Worm (Caenorhabditis elegans): ENCODE results near the gene C16D9.8.

Gene C16D9.8

DNA sequence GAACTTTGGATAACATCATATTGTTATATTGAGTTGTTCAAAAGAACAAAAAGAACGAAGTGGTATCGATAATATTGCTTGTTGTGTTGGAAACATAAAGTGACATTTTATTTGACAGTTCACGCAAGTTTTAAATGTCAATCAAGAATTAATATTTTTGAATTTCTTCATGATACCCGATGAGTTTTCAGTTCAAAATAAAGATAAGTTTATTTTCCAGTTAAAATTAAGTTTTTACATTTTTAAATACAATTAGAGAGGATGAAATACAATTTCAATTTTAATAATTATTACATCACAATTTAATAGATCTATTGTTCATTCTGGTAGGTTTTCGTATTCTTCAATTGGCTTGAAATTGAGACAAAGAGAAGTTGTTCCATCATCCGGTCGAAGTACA is 34.1 kb upstream of the C16D9.8 start, which contains the start of gene W02D7.4:
W02D7.4 (minus strand) TSS at position 101 of the 400 bp plus-strand sequence.
- TF ChIP-seq K02D7.2 (tag; optimal IDR thresholded peaks at IDR 0.05) (no peak), ref-2 (tag; optimal IDR thresholded peaks at IDR 0.05) (no peak), nfya-1 (tag; optimal IDR thresholded peaks at IDR 0.05) (no peak), gmeb-2 (tag; optimal IDR thresholded peaks at IDR 0.05) (no peak), nhr-232 (tag; optimal IDR thresholded peaks at IDR 0.05) (no peak)

DNA sequence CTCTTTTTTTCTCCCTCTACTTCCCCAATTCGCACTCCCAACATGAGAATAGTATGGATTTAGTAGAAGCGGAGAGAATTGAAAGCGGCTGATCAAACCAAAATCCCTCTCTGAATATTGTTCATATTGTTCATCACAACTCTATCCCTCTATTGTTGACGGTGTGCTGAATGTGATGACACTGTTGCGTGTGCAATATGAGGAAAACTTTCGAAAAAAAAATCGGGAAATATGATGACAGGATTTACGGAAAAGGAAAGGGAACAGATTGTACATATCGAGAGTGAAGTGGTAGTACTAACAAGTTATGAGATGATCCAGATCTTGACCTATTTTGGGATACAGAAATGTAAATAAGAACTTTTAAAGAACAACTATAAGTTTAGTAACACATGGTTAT is 32.5 kb upstream of the C16D9.8 start, which contains the start of gene smex-1:
smex-1 (minus strand) TSS at position 101 of the 400 bp plus-strand sequence.
- TF ChIP-seq K09A11.1 (tag; optimal IDR thresholded peaks at IDR 0.05; ENCODE audit: insufficient read depth) (no peak), sox-2 (GFP tag; IDR thresholded peaks at IDR 0.05) (no peak), T23F11.4 (GFP tag; optimal IDR thresholded peaks at IDR 0.05) (no peak), pqm-1 (tag; optimal IDR thresholded peaks at IDR 0.05) (no peak), unc-42 (tag; optimal IDR thresholded peaks at IDR 0.05) (no peak), fkh-10 (GFP tag; optimal IDR thresholded peaks at IDR 0.05) (no peak), fkh-6 (tag; optimal IDR thresholded peaks at IDR 0.05) (no peak), pax-1 (tag; optimal IDR thresholded peaks at IDR 0.05) (no peak), ahr-1 (tag; optimal IDR thresholded peaks at IDR 0.05) (no peak), che-1 (tag; optimal IDR thresholded peaks at IDR 0.05) (no peak), ama-1 (optimal IDR thresholded peaks at IDR 0.05) (no peak), ceh-31 (tag; optimal IDR thresholded peaks at IDR 0.05) (no peak), ref-2 (tag; optimal IDR thresholded peaks at IDR 0.05) (no peak), unc-86 (tag; optimal IDR thresholded peaks at IDR 0.05) (no peak), ceh-6 (GFP tag; optimal IDR thresholded peaks at IDR 0.05) (no peak), eyg-1 (tag; optimal IDR thresholded peaks at IDR 0.05) (no peak)

DNA sequence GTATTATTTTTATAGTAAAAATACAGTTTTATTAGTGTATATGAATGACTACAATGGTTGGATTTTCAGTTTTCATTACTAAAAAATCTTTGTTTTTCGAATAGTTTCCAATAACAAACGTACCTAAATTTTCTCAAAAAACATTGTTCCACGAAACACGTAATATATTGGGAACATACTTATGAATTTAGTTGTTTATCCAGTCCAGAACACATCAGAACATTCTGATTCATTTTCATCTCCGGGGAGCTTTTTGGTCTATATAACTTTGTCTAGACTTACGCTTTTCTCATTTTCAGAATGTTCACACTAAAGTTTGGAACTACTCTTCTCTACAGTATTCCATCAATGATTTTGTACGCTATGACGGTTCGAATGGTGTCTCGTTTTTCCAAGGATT is 28.4 kb upstream of the C16D9.8 start, which contains the start of gene srg-33:
srg-33 (plus strand) TSS at position 301 of the 400 bp plus-strand sequence.
- TF ChIP-seq odd-2 (tag; optimal IDR thresholded peaks at IDR 0.05) (no peak), ceh-30 (tag; optimal IDR thresholded peaks at IDR 0.05) (no peak), hlh-8 (tag; optimal IDR thresholded peaks at IDR 0.05) (no peak), unc-42 (tag; optimal IDR thresholded peaks at IDR 0.05) (no peak), C38D4.7 (GFP tag; optimal IDR thresholded peaks at IDR 0.05) (no peak), sox-2 (GFP tag; IDR thresholded peaks at IDR 0.05) (no peak), eyg-1 (tag; optimal IDR thresholded peaks at IDR 0.05) (no peak), npax-4 (tag; optimal IDR thresholded peaks at IDR 0.05) (no peak), ama-1 (optimal IDR thresholded peaks at IDR 0.05) (no peak), ets-4 (tag; optimal IDR thresholded peaks at IDR 0.05) (no peak), ttx-3 (tag; optimal IDR thresholded peaks at IDR 0.05) (no peak), K02D7.2 (tag; optimal IDR thresholded peaks at IDR 0.05) (no peak)

DNA sequence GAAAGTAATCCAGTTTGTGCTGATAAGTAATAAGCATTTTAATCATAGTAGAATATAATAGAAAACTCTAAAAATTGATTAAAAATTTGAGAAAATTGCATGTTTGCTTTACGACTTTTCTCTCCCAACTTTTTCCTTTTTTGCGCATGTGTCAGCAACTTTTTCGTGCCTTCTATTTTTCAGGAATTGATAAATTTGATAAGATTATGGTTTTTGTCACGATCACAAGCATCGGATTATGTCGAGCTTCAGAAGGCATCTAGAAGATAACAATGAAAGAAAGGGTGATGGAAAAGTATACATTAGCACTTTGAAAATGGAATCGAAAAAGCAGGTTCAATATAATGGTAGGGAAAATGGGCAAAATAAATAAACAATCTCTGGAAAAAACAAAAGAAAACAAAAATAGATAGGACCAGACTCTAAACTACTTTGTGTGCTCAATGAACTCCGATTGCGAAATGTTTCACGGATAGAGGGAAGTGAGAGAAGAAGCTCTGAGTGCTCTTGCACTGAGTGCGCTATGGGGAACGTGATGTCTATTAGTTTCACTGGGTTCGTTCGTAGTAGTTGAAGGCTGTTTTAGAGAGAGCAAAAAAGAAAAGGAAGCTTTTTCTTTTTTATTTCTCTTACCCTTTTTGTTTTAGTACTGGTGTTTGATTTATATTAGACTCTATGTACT is 24.9 kb upstream of the C16D9.8 start:
- TF ChIP-seq ceh-14 (tag; optimal IDR thresholded peaks at IDR 0.05) (no peak), pat-9 (tag; optimal IDR thresholded peaks at IDR 0.05) (no peak), pqm-1 (tag; optimal IDR thresholded peaks at IDR 0.05) (no peak), ceh-2 (tag; optimal IDR thresholded peaks at IDR 0.05) (no peak)

DNA sequence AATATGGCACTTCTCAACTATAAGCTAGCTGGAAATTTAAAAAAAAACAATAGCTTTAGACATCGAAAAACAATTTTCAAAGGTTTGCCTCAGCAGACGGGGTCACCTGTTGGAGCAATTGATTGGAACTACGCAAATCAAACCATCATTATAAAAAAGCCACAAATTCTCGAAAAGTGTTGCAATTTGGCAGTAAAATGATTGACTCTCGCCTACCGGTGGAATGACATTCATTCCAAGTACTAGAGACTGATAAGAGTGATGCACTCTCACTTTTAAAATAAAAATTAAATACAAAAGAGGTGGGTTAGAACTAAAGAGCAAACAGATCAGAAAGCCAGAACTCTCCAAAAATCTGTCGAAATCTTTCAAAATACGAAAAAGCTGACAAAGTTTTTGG is 22.1 kb upstream of the C16D9.8 start:
- no peak for TF ChIP-seq ceh-2 (tag; optimal IDR thresholded peaks at IDR 0.05)
- TF ChIP-seq unc-42 (tag; optimal IDR thresholded peaks at IDR 0.05): no peak
- TF ChIP-seq ztf-16 (tag; optimal IDR thresholded peaks at IDR 0.05): no peak
- TF ChIP-seq ceh-18 (tag; optimal IDR thresholded peaks at IDR 0.05): no peak

DNA sequence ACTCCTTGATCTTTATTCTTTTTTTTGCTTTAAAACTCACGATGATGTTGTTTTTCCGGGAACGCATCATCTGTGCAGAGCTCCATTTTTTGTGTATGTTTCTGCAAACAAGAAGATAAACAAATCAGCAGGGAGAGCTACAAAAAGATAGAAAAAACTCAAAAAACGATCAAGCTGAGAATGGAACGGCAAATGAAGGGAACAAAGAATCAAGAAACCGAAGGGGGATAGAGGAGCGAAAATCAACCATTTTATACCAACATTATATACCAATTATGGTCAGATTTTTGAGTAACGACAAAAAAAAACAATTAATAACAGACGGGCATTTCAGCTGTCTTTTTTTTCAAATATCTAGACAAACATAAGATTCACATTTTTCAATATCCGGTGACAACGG is 21.4 kb upstream of the C16D9.8 start, which contains the start of gene slc-17.5:
slc-17.5 (minus strand) TSS at position 101 of the 400 bp plus-strand sequence.
- TF ChIP-seq ceh-6 (GFP tag; optimal IDR thresholded peaks at IDR 0.05): no peak
- TF ChIP-seq elt-2 (tag; optimal IDR thresholded peaks at IDR 0.05): no peak
- TF ChIP-seq ceh-18 (tag; optimal IDR thresholded peaks at IDR 0.05): no peak
- TF ChIP-seq unc-86 (tag; optimal IDR thresholded peaks at IDR 0.05): no peak
- TF ChIP-seq pqm-1 (tag; optimal IDR thresholded peaks at IDR 0.05): no peak
- TF ChIP-seq Y22D7AL.16 (tag; optimal IDR thresholded peaks at IDR 0.05): no peak
- no peak for TF ChIP-seq nhr-232 (tag; optimal IDR thresholded peaks at IDR 0.05)
- no peak for TF ChIP-seq C38D4.7 (GFP tag; optimal IDR thresholded peaks at IDR 0.05)

Measured in whole organism, late embryonic.